Fruit fly (Drosophila melanogaster): ENCODE results near the gene CG32022.

The CG32022 gene

dm6 chr3L:8765969-8766538, 45.0 kb upstream of the CG32022 start (continued):
- TF ChIP-seq org-1 (GFP tag; optimal IDR thresholded peaks at IDR 0.05) (peak; percentile 99), Jarid2 (GFP tag; optimal IDR thresholded peaks at IDR 0.05) (peak; percentile 97), CG9876 (GFP tag; optimal IDR thresholded peaks at IDR 0.05) (peak; percentile 95), CG34422 (GFP tag; IDR thresholded peaks at IDR 0.05) (peak; percentile 97), CG30431 (GFP tag; optimal IDR thresholded peaks at IDR 0.05) (peak; percentile 99), CHES-1-like (GFP tag; optimal IDR thresholded peaks at IDR 0.05) (peak; percentile 97), E2f2 (GFP tag; IDR thresholded peaks at IDR 0.05) (peak; percentile 83), CG11696 (GFP tag; IDR thresholded peaks at IDR 0.05) (peak; percentile 85), en (GFP tag; optimal IDR thresholded peaks at IDR 0.05) (peak; percentile 96), corto (GFP tag; optimal IDR thresholded peaks at IDR 0.05) (peak; percentile 76), CG7839 (tag; optimal IDR thresholded peaks at IDR 0.05) (peak; percentile 99), row (GFP tag; IDR thresholded peaks at IDR 0.05) (peak; percentile 98), lmd (GFP tag; IDR thresholded peaks at IDR 0.05) (peak; percentile 99), Vsx1 (GFP tag; optimal IDR thresholded peaks at IDR 0.05) (peak; percentile 91), D19A (tag; optimal IDR thresholded peaks at IDR 0.05) (peak; percentile 91), Hr78 (GFP tag; optimal IDR thresholded peaks at IDR 0.05) (peak in 1 of 2 experiments; percentile 68), Dbx (GFP tag; IDR thresholded peaks at IDR 0.05) (peak; percentile 97), CG6272 (GFP tag; IDR thresholded peaks at IDR 0.05) (peak; percentile 96), p53 (GFP tag; optimal IDR thresholded peaks at IDR 0.05) (peak; percentile 61), CG3407 (GFP tag; optimal IDR thresholded peaks at IDR 0.05) (peak; percentile 96), CG14441 (GFP tag; IDR thresholded peaks at IDR 0.05) (peak; percentile 98), CG8944 (GFP tag; optimal IDR thresholded peaks at IDR 0.05) (peak; percentile 97), CG11085 (GFP tag; IDR thresholded peaks at IDR 0.05) (peak; percentile 94), tna (GFP tag; IDR thresholded peaks at IDR 0.05; ENCODE audit: partially characterized antibody) (no peak; the same call in 1 of the 2 replicates), Optix (GFP tag; IDR thresholded peaks at IDR 0.05) (peak; percentile 97), CG34376 (GFP tag; optimal IDR thresholded peaks at IDR 0.05) (peak; percentile 66), repo (GFP tag; optimal IDR thresholded peaks at IDR 0.05) (peak; percentile 95), CG13894 (tag; optimal IDR thresholded peaks at IDR 0.05) (peak; percentile 85), CG7987 (GFP tag; optimal IDR thresholded peaks at IDR 0.05) (peak; percentile 87), Trl (optimal IDR thresholded peaks at IDR 0.05) (peak; percentile 56 to 79), Trl (GFP tag; optimal IDR thresholded peaks at IDR 0.05) (peak; percentile 95), Tbp (GFP tag; optimal IDR thresholded peaks at IDR 0.05) (no peak), CG3726 (GFP tag; IDR thresholded peaks at IDR 0.05) (peak; percentile 95), Sry-β (GFP tag; optimal IDR thresholded peaks at IDR 0.05) (peak; percentile 71), CG1647 (GFP tag; optimal IDR thresholded peaks at IDR 0.05) (peak; percentile 92), bcd (GFP tag; optimal IDR thresholded peaks at IDR 0.05) (peak; percentile 98), CG9727 (GFP tag; optimal IDR thresholded peaks at IDR 0.05) (peak; percentile 91), CG11695 (GFP tag; IDR thresholded peaks at IDR 0.05) (peak; percentile 98), slp2 (GFP tag; optimal IDR thresholded peaks at IDR 0.05) (peak; percentile 95), CG10462 (GFP tag; optimal IDR thresholded peaks at IDR 0.05) (peak; percentile 98), CG14965 (GFP tag; optimal IDR thresholded peaks at IDR 0.05; ENCODE audit: borderline replicate concordance) (peak; percentile 81), Myb (GFP tag; optimal IDR thresholded peaks at IDR 0.05) (peak; percentile 87), CG9215 (GFP tag; IDR thresholded peaks at IDR 0.05) (peak; percentile 97), CG10267 (tag; optimal IDR thresholded peaks at IDR 0.05) (peak; percentile 77), NFAT (GFP tag; IDR thresholded peaks at IDR 0.05) (peak; percentile 94), abd-A (tag; optimal IDR thresholded peaks at IDR 0.05) (peak; percentile 73), Dp (GFP tag; optimal IDR thresholded peaks at IDR 0.05) (peak; percentile 30), slou (GFP tag; optimal IDR thresholded peaks at IDR 0.05) (peak; percentile 80), Sox100B (GFP tag; optimal IDR thresholded peaks at IDR 0.05) (peak; percentile 99), gsb-n (tag; optimal IDR thresholded peaks at IDR 0.05) (peak; percentile 95), tio (GFP tag; optimal IDR thresholded peaks at IDR 0.05) (peak; percentile 99)
